Worm (Caenorhabditis elegans): ENCODE results near the gene D1086.7.

Gene D1086.7

ce11 chrV:14133002-14133763 is 49.1 kb downstream of the D1086.7 start:
- TF ChIP-seq tbx-11 (GFP tag; IDR thresholded peaks at IDR 0.05), result no peak
- no peak for TF ChIP-seq ets-7 (tag; optimal IDR thresholded peaks at IDR 0.05)
- no peak for TF ChIP-seq tbx-37 (GFP tag; conservative IDR thresholded peaks at IDR 0.05)
- TF ChIP-seq hmg-4 (GFP tag; optimal IDR thresholded peaks at IDR 0.05), result no peak
- no peak for TF ChIP-seq ceh-13 (GFP tag; optimal IDR thresholded peaks at IDR 0.05)
- no peak for TF ChIP-seq F13C5.2 (tag; optimal IDR thresholded peaks at IDR 0.05)
- TF ChIP-seq hmbx-1 (tag; optimal IDR thresholded peaks at IDR 0.05), result no peak
- no peak for TF ChIP-seq aly-1 (tag; optimal IDR thresholded peaks at IDR 0.05)
- TF ChIP-seq ceh-36 (tag; optimal IDR thresholded peaks at IDR 0.05), result no peak
- TF ChIP-seq ama-1 (optimal IDR thresholded peaks at IDR 0.05), result no peak
- no peak for TF ChIP-seq B0310.2 (tag; optimal IDR thresholded peaks at IDR 0.05)
- TF ChIP-seq pes-1 (GFP tag; IDR thresholded peaks at IDR 0.05), result no peak
- no peak for TF ChIP-seq hnd-1 (tag; optimal IDR thresholded peaks at IDR 0.05)

- TF ChIP-seq ceh-13 (GFP tag; optimal IDR thresholded peaks at IDR 0.05) (no peak), ceh-36 (tag; optimal IDR thresholded peaks at IDR 0.05) (no peak), hmbx-1 (tag; optimal IDR thresholded peaks at IDR 0.05) (no peak), ets-7 (tag; optimal IDR thresholded peaks at IDR 0.05) (no peak), flt-1 (GFP tag; IDR thresholded peaks at IDR 0.05) (no peak), tbx-11 (GFP tag; IDR thresholded peaks at IDR 0.05) (no peak), B0310.2 (tag; optimal IDR thresholded peaks at IDR 0.05) (no peak), sea-1 (GFP tag; conservative IDR thresholded peaks at IDR 0.05) (no peak), scrt-1 (GFP tag; IDR thresholded peaks at IDR 0.05) (no peak), tra-4 (tag; optimal IDR thresholded peaks at IDR 0.05) (no peak), hmg-4 (GFP tag; optimal IDR thresholded peaks at IDR 0.05) (no peak), pes-1 (GFP tag; IDR thresholded peaks at IDR 0.05) (no peak), tbx-37 (GFP tag; conservative IDR thresholded peaks at IDR 0.05) (no peak), hnd-1 (tag; optimal IDR thresholded peaks at IDR 0.05) (no peak), F13C5.2 (tag; optimal IDR thresholded peaks at IDR 0.05) (no peak), aly-1 (tag; optimal IDR thresholded peaks at IDR 0.05) (no peak), ama-1 (optimal IDR thresholded peaks at IDR 0.05) (no peak)
These were observed 50.8 kb downstream of the D1086.7 start for ce11 chrV:14134757-14135441.
